Fruit fly (Drosophila melanogaster) whole organism, embryonic: Measurements from ENCODE around the gene Tollo.

Experiments
- Ada2b ChIP-seq: fragments of 200-800 bp; sonication (Bioruptor generic); IDR thresholded peaks from 2 replicates; pipeline ENCODE4 v1.3.6; 2022; ENCODE audit warnings: missing biosample characterization, missing genetic modification characterization
- Bdp1 ChIP-seq: fragments of 200-800 bp; sonication (Bioruptor generic); optimal IDR thresholded peaks from 3 replicates; lab custom pipeline; 2016; ENCODE audit warnings: missing biosample characterization, missing genetic modification characterization
- C15 ChIP-seq: fragments of 200-800 bp; sonication (Bioruptor generic); IDR thresholded peaks from 3 replicates; pipeline ENCODE4 v1.3.6; 2022; ENCODE audit warnings: missing biosample characterization, missing genetic modification characterization
- CG10267 ChIP-seq: fragments of 200-800 bp; sonication (Bioruptor generic); optimal IDR thresholded peaks from 2 replicates; lab custom pipeline; 2018; ENCODE audit warnings: missing biosample characterization, mild to moderate bottlenecking, missing genetic modification characterization, moderate library complexity
- CG10959 ChIP-seq: fragments of 200-800 bp; sonication (Bioruptor generic); IDR thresholded peaks from 2 replicates; pipeline ENCODE4 v1.3.6; 2022; ENCODE audit warnings: missing biosample characterization, missing genetic modification characterization
- CG11398 ChIP-seq: fragments of 200-800 bp; sonication (Bioruptor generic); optimal IDR thresholded peaks from 2 replicates; lab custom pipeline; 2016; ENCODE audit warnings: missing biosample characterization, missing genetic modification characterization
- CG12942 ChIP-seq: fragments of 200-800 bp; sonication (Bioruptor generic); optimal IDR thresholded peaks from 3 replicates; lab custom pipeline; 2016; ENCODE audit warnings: missing biosample characterization, missing genetic modification characterization
- CG15073 ChIP-seq: fragments of 200-800 bp; sonication (Bioruptor generic); optimal IDR thresholded peaks from 2 replicates; lab custom pipeline; 2016; ENCODE audit warnings: missing biosample characterization, missing genetic modification characterization
- CG15696 ChIP-seq: fragments of 200-800 bp; sonication (Bioruptor generic); optimal IDR thresholded peaks from 2 replicates; lab custom pipeline; 2019; ENCODE audit warnings: missing biosample characterization, mild to moderate bottlenecking, missing genetic modification characterization, moderate library complexity
- CG16863 ChIP-seq: fragments of 200-800 bp; sonication (Bioruptor generic); optimal IDR thresholded peaks from 3 replicates; lab custom pipeline; 2016; ENCODE audit warnings: missing biosample characterization, missing genetic modification characterization
- CG2712 ChIP-seq: fragments of 200-800 bp; optimal IDR thresholded peaks from 3 replicates; lab custom pipeline; 2019; ENCODE audit warnings: missing biosample characterization, mild to moderate bottlenecking, missing genetic modification characterization, moderate library complexity
- CG3281 ChIP-seq: fragments of 200-800 bp; sonication (Bioruptor generic); optimal IDR thresholded peaks from 3 replicates; lab custom pipeline; 2017; ENCODE audit warnings: missing biosample characterization, mild to moderate bottlenecking, missing genetic modification characterization
- CG4404 ChIP-seq: fragments of 200-800 bp; sonication (Bioruptor generic); IDR thresholded peaks from 2 replicates; pipeline ENCODE4 v1.3.6; 2022; ENCODE audit warnings: missing biosample characterization, missing genetic modification characterization
- CG4424 ChIP-seq: fragments of 200-800 bp; sonication (Bioruptor generic); optimal IDR thresholded peaks from 3 replicates; lab custom pipeline; 2016; ENCODE audit warnings: missing biosample characterization, missing genetic modification characterization
- CG5953 ChIP-seq: fragments of 200-800 bp; sonication (Bioruptor generic); IDR thresholded peaks from 2 replicates; pipeline ENCODE4 v1.3.6; 2022; ENCODE audit warnings: missing biosample characterization, missing genetic modification characterization
- CG6654 ChIP-seq: fragments of 200-800 bp; sonication (Bioruptor generic); optimal IDR thresholded peaks from 2 replicates; lab custom pipeline; 2017; ENCODE audit warnings: missing biosample characterization, mild to moderate bottlenecking, missing genetic modification characterization
- CG7963 ChIP-seq: fragments of 200-800 bp; sonication (Bioruptor generic); IDR thresholded peaks from 3 replicates; pipeline ENCODE4 v1.3.6; 2022; ENCODE audit warnings: missing biosample characterization, missing genetic modification characterization; ENCODE audit not compliant: partially characterized antibody
- CG8359 ChIP-seq: fragments of 200-800 bp; sonication (Bioruptor generic); optimal IDR thresholded peaks from 2 replicates; lab custom pipeline; 2017; ENCODE audit warnings: missing biosample characterization, mild to moderate bottlenecking, missing genetic modification characterization, borderline replicate concordance
- CG8478 ChIP-seq: fragments of >200 bp; optimal IDR thresholded peaks from 2 replicates; lab custom pipeline; 2018
- CG9727 ChIP-seq: fragments of 200-800 bp; sonication (Bioruptor generic); optimal IDR thresholded peaks from 3 replicates; lab custom pipeline; 2017; ENCODE audit warnings: missing biosample characterization, mild to moderate bottlenecking, missing genetic modification characterization
- CrebB ChIP-seq: fragments of 200-800 bp; sonication (Bioruptor generic); optimal IDR thresholded peaks from 3 replicates; lab custom pipeline; 2018; ENCODE audit warnings: missing biosample characterization, mild to moderate bottlenecking, missing genetic modification characterization
- Dll ChIP-seq: fragments of 200-800 bp; sonication (Bioruptor generic); IDR thresholded peaks from 4 replicates; pipeline ENCODE4 v1.3.6; 2022; ENCODE audit warnings: missing biosample characterization, missing genetic modification characterization; ENCODE audit not compliant: partially characterized antibody
- Drgx ChIP-seq: fragments of 200-800 bp; sonication (Bioruptor generic); IDR thresholded peaks from 2 replicates; pipeline ENCODE4 v1.3.6; 2022; ENCODE audit warnings: missing biosample characterization, missing genetic modification characterization
- GATAe ChIP-seq: fragments of 200-800 bp; sonication (Bioruptor generic); conservative IDR thresholded peaks from 2 replicates; pipeline ENCODE4 v1.3.6; 2022; ENCODE audit warnings: missing biosample characterization, missing genetic modification characterization
- HLH3B ChIP-seq: fragments of 200-800 bp; sonication (Bioruptor generic); IDR thresholded peaks from 2 replicates; pipeline ENCODE4 v1.3.6; 2022; ENCODE audit warnings: missing biosample characterization, missing genetic modification characterization
- Hey ChIP-seq: fragments of 200-800 bp; sonication (Bioruptor generic); optimal IDR thresholded peaks from 3 replicates; lab custom pipeline; 2018; ENCODE audit warnings: missing biosample characterization, mild to moderate bottlenecking, missing genetic modification characterization
- Hr51 ChIP-seq, 2 experiments: fragments of 200-800 bp; sonication (Bioruptor generic); optimal IDR thresholded peaks; 2 replicates in 1 of 2; 3 replicates in 1 of 2; lab custom pipeline; 2016 to 2018; ENCODE audit warnings: missing biosample characterization in 2 of 2, missing genetic modification characterization in 2 of 2, mild to moderate bottlenecking in 1 of 2, moderate library complexity in 1 of 2
- Jarid2 ChIP-seq: fragments of 200-800 bp; sonication (Bioruptor generic); optimal IDR thresholded peaks from 3 replicates; lab custom pipeline; 2017; ENCODE audit warnings: mild to moderate bottlenecking, missing biosample characterization, missing genetic modification reagents, missing genetic modification characterization
- NC2β ChIP-seq: fragments of 200-800 bp; sonication (Bioruptor generic); optimal IDR thresholded peaks from 2 replicates; lab custom pipeline; 2016; ENCODE audit warnings: missing biosample characterization, missing genetic modification characterization
- Nf-YA ChIP-seq: fragments of 200-800 bp; sonication (Bioruptor generic); IDR thresholded peaks from 2 replicates; pipeline ENCODE4 v1.3.6; 2022; ENCODE audit warnings: missing biosample characterization, missing genetic modification characterization
- Sin3A ChIP-seq: fragments of >200 bp; optimal IDR thresholded peaks from 2 replicates; lab custom pipeline; 2018
- ara ChIP-seq: fragments of 200-800 bp; sonication (Bioruptor generic); IDR thresholded peaks from 2 replicates; pipeline ENCODE4 v1.3.6; 2022; ENCODE audit warnings: missing biosample characterization, missing genetic modification characterization
- bsh ChIP-seq, 2 experiments: fragments of 200-800 bp; sonication (Bioruptor generic); optimal IDR thresholded peaks; 2 replicates each; lab custom pipeline; 2017 to 2018; ENCODE audit warnings: mild to moderate bottlenecking in 2 of 2, missing biosample characterization in 2 of 2, missing genetic modification characterization in 2 of 2, moderate library complexity in 1 of 2
- corto ChIP-seq: fragments of 200-800 bp; sonication (Bioruptor generic); optimal IDR thresholded peaks from 2 replicates; lab custom pipeline; 2016; ENCODE audit warnings: missing biosample characterization, mild to moderate bottlenecking, missing genetic modification characterization, moderate library complexity
- lilli ChIP-seq: fragments of 200-800 bp; sonication (Bioruptor generic); optimal IDR thresholded peaks from 3 replicates; lab custom pipeline; 2016; ENCODE audit warnings: missing biosample characterization, missing genetic modification characterization
- mam ChIP-seq: fragments of 200-800 bp; sonication (Bioruptor generic); optimal IDR thresholded peaks from 3 replicates; lab custom pipeline; 2016; ENCODE audit warnings: missing biosample characterization, missing genetic modification characterization
- nom ChIP-seq: fragments of 200-800 bp; sonication (Bioruptor generic); optimal IDR thresholded peaks from 2 replicates; lab custom pipeline; 2017; ENCODE audit warnings: missing biosample characterization, missing genetic modification characterization, mild to moderate bottlenecking, moderate library complexity, missing genetic modification reagents
- pros ChIP-seq: fragments of 200-800 bp; sonication (Bioruptor generic); optimal IDR thresholded peaks from 3 replicates; lab custom pipeline; 2019; ENCODE audit warnings: missing biosample characterization, mild to moderate bottlenecking, missing genetic modification characterization, moderate library complexity
- psq ChIP-seq: fragments of 200-800 bp; sonication (Bioruptor generic); optimal IDR thresholded peaks from 2 replicates; lab custom pipeline; 2017; ENCODE audit warnings: missing biosample characterization, missing genetic modification characterization
- row ChIP-seq: fragments of 200-800 bp; sonication (Bioruptor generic); IDR thresholded peaks from 3 replicates; pipeline ENCODE4 v1.3.6; 2022; ENCODE audit warnings: missing biosample characterization, missing genetic modification characterization
- sisA ChIP-seq: fragments of 200-800 bp; sonication (Bioruptor generic); IDR thresholded peaks from 2 replicates; pipeline ENCODE4 v1.3.6; 2022; ENCODE audit warnings: missing biosample characterization, missing genetic modification characterization
- tap ChIP-seq: fragments of 200-800 bp; optimal IDR thresholded peaks from 3 replicates; lab custom pipeline; 2019; ENCODE audit warnings: missing biosample characterization, mild to moderate bottlenecking, missing genetic modification characterization, moderate library complexity
- ttk ChIP-seq: fragments of 200-800 bp; sonication (Bioruptor generic); IDR thresholded peaks from 2 replicates; pipeline ENCODE4 v2.1.2; 2022; ENCODE audit warnings: missing biosample characterization, missing genetic modification characterization
- z ChIP-seq: fragments of 200-800 bp; sonication (Bioruptor generic); IDR thresholded peaks from 3 replicates; pipeline ENCODE4 v1.3.6; 2022; ENCODE audit warnings: missing biosample characterization, missing genetic modification characterization
- zen ChIP-seq: fragments of 200-800 bp; sonication (Bioruptor generic); optimal IDR thresholded peaks from 3 replicates; lab custom pipeline; 2018; ENCODE audit warnings: missing biosample characterization, mild to moderate bottlenecking, missing genetic modification characterization, moderate library complexity
- zf30C ChIP-seq: fragments of 200-800 bp; sonication (Bioruptor generic); optimal IDR thresholded peaks from 3 replicates; lab custom pipeline; 2018; ENCODE audit warnings: missing biosample characterization, mild to moderate bottlenecking, missing genetic modification characterization

The Tollo gene

DNA sequence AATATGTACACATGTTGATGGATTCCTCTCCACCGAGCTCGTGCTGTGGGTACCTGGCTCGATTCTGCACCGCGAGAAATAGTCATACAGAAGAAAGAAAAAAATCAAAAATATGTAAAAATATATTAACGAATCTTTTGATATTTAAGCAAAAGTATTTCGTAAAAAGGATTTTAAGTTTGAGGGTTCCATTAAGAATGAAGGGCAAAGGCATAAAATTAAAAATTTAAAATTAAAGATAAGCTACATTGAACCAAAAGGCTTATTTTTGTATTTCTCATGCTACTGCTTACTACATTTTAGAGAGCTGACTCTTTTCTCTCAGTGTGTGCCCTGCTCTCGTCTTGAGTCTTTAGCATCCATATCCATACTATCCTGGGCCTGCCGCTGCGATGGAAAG lies 31.2 kb downstream of the Tollo start (continued):
- TF ChIP-seq CG5953 (GFP tag; lab: Robert Waterston, UW) (no peak), CG15696 (peak; percentile 63), Sin3A (lab: Kevin White, UChicago) (no peak), sisA (GFP tag; lab: Robert Waterston, UW) (no peak), CG12942 (GFP tag; lab: Kevin White, UChicago) (no peak), CG9727 (GFP tag; lab: Kevin White, UChicago) (peak; percentile 60), ttk (no peak), CG7963 (no peak), CG11398 (GFP tag; lab: Kevin White, UChicago) (no peak), zen (tag; lab: Kevin White, UChicago) (no peak), C15 (GFP tag; lab: Robert Waterston, UW) (no peak), CG10267 (tag; lab: Kevin White, UChicago) (peak; percentile 31), lilli (GFP tag; lab: Kevin White, UChicago) (no peak), CG3281 (no peak), tap (no peak), CG15073 (GFP tag; lab: Kevin White, UChicago) (no peak), mam (GFP tag; lab: Kevin White, UChicago) (no peak), CG8478 (no peak), pros (no peak), Jarid2 (no peak), CG4404 (GFP tag; lab: Robert Waterston, UW) (peak; percentile 33; the same call in 1 of the 2 replicates), Hey (tag; lab: Kevin White, UChicago) (no peak), CG8359 (GFP tag; lab: Kevin White, UChicago) (no peak), psq (no peak), GATAe (no peak), CrebB (tag; lab: Kevin White, UChicago) (no peak), CG2712 (tag; lab: Kevin White, UChicago) (peak; percentile 23), Nf-YA (GFP tag; lab: Robert Waterston, UW) (no peak), zf30C (GFP tag; lab: Kevin White, UChicago) (peak; percentile 56), row (GFP tag; lab: Robert Waterston, UW) (0 out of 3 replicates have a peak, but pooled peaks have one; percentile 15), nom (GFP tag; lab: Kevin White, UChicago) (peak; percentile 39), CG6654 (GFP tag; lab: Kevin White, UChicago) (no peak), Bdp1 (GFP tag; lab: Kevin White, UChicago) (no peak), Ada2b (GFP tag; lab: Robert Waterston, UW) (no peak), Dll (GFP tag; lab: Robert Waterston, UW) (no peak), z (no peak), CG10959 (GFP tag; lab: Robert Waterston, UW) (no peak), CG16863 (no peak), bsh (GFP tag; optimal IDR thresholded peaks at IDR 0.05; lab: Kevin White, UChicago) (peak in 1 of 2 experiments; percentile 75), Drgx (peak; percentile 47), NC2β (GFP tag; lab: Kevin White, UChicago) (no peak), ara (no peak), HLH3B (GFP tag; lab: Robert Waterston, UW) (no peak), corto (GFP tag; lab: Kevin White, UChicago) (peak; percentile 6), CG4424 (peak; percentile 4), Hr51 (GFP tag; optimal IDR thresholded peaks at IDR 0.05; lab: Kevin White, UChicago) (no peak)
